Worm (Caenorhabditis elegans): Measurements from ENCODE around the gene best-18.

- TF ChIP-seq blmp-1 (tag; optimal IDR thresholded peaks at IDR 0.05) (no peak), nhr-11 (tag; optimal IDR thresholded peaks at IDR 0.05) (no peak), lin-39 (tag; optimal IDR thresholded peaks at IDR 0.05) (no peak), unc-62 (GFP tag; optimal IDR thresholded peaks at IDR 0.05) (no peak), pqm-1 (tag; optimal IDR thresholded peaks at IDR 0.05) (no peak), ceh-90 (tag; optimal IDR thresholded peaks at IDR 0.05) (no peak), zag-1 (tag; optimal IDR thresholded peaks at IDR 0.05) (no peak)
These were observed 15.4 kb upstream of the best-18 start for ce11 chrIII:10196796-10197195.

All from whole organism, L1 larva.